Worm (Caenorhabditis elegans) whole organism, L4/young adult: Measurements from ENCODE around the gene M88.4.

Experiments used
- W03F9.2 ChIP-seq: fragments of 150-350 bp; optimal IDR thresholded peaks from 2 replicates; lab custom pipeline; 2014; ENCODE audit warnings: missing biosample characterization, missing genetic modification characterization
- him-1 ChIP-seq: sonication (generic microtip); optimal IDR thresholded peaks from 2 replicates; lab custom pipeline; 2016; ENCODE audit warnings: missing genotype, missing genetic modification reagents, missing genetic modification characterization, missing compliant biosample characterization

- TF ChIP-seq W03F9.2 (tag; lab: Kevin White, UChicago) (no peak), him-1 (tag; lab: Kevin White, UChicago) (no peak)
Observed at ce11 chrIII:4593098-4593697, 44.4 kb downstream of the M88.4 start, which contains the start of gene erh-2.
